Fruit fly (Drosophila melanogaster) Kc167 (cell line): Measurements from ENCODE around the gene CG13044.

Source experiments
- Sin3A ChIP-seq: fragments of >200 bp; optimal IDR thresholded peaks from 2 replicates; lab custom pipeline; 2018; ENCODE audit warnings: missing external identifiers
- h ChIP-seq: fragments of >200 bp; optimal IDR thresholded peaks from 3 replicates; lab custom pipeline; 2018; ENCODE audit warnings: missing external identifiers
- insv ChIP-seq: fragments of >200 bp; optimal IDR thresholded peaks from 3 replicates; lab custom pipeline; 2018; ENCODE audit warnings: missing external identifiers
- psq ChIP-seq: fragments of >200 bp; optimal IDR thresholded peaks from 2 replicates; lab custom pipeline; 2017; ENCODE audit warnings: missing external identifiers
- ttk ChIP-seq: sonication (Bioruptor generic); optimal IDR thresholded peaks from 2 replicates; lab custom pipeline; 2017; ENCODE audit warnings: missing external identifiers

dm6 chr3L:16327776-16328175, 24.8 kb upstream of the CG13044 start, which contains the start of gene CG13038:
- TF ChIP-seq Sin3A, result no peak
- no peak for TF ChIP-seq h (lab: Kevin White, UChicago)
- TF ChIP-seq psq (lab: Kevin White, UChicago), result no peak
- no peak for TF ChIP-seq insv
- TF ChIP-seq ttk (lab: Kevin White, UChicago), result no peak
